Worm (Caenorhabditis elegans) whole organism, young adult: ENCODE data around the gene tin-10.

ENCODE experiments used
- F23B12.7 ChIP-seq: sonication (generic microtip); optimal IDR thresholded peaks from 2 replicates; lab custom pipeline; 2017; ENCODE audit warnings: missing genetic modification characterization, mild to moderate bottlenecking, missing compliant biosample characterization, antibody characterized with exemption, moderate library complexity; ENCODE audit not compliant: insufficient read depth
- Y95B8A.8 ChIP-seq: fragments of 200-800 bp; sonication (Bioruptor generic); IDR thresholded peaks from 2 replicates; pipeline ENCODE4 v1.3.6; 2022; ENCODE audit warnings: missing genetic modification reagents, missing genetic modification characterization, missing compliant biosample characterization
- aptf-3 ChIP-seq: fragments of 200-800 bp; sonication (Bioruptor generic); IDR thresholded peaks from 2 replicates; pipeline ENCODE4 v1.3.6; 2022; ENCODE audit warnings: missing genetic modification characterization, missing compliant biosample characterization
- athp-1 ChIP-seq: sonication (generic microtip); optimal IDR thresholded peaks from 2 replicates; lab custom pipeline; 2017; ENCODE audit warnings: mild to moderate bottlenecking, missing genetic modification characterization, missing compliant biosample characterization
- bed-1 ChIP-seq: fragments of 200-800 bp; sonication (Bioruptor generic); IDR thresholded peaks from 2 replicates; pipeline ENCODE4 v1.3.6; 2022; ENCODE audit warnings: missing genetic modification reagents, missing genetic modification characterization, missing compliant biosample characterization
- cebp-1 ChIP-seq, 2 experiments: fragments of 200-800 bp in 1 of 2; sonication (Bioruptor generic) in 1 of 2; sonication (generic microtip) in 1 of 2; IDR thresholded peaks in 1 of 2; optimal IDR thresholded peaks in 1 of 2; 2 replicates each; pipeline versions ENCODE4 v1.3.6 to Lab custom; 2017 to 2022; ENCODE audit warnings: missing compliant biosample characterization in 2 of 2, missing genetic modification characterization in 2 of 2, mild to moderate bottlenecking in 1 of 2, missing genetic modification reagents in 1 of 2, moderate library complexity in 1 of 2
- egrh-3 ChIP-seq: fragments of 200-800 bp; sonication (Bioruptor generic); IDR thresholded peaks from 2 replicates; pipeline ENCODE4 v1.3.6; 2022; ENCODE audit warnings: missing genetic modification reagents, missing genetic modification characterization, missing compliant biosample characterization
- lag-1 ChIP-seq: fragments of 200-800 bp; sonication (Bioruptor generic); IDR thresholded peaks from 2 replicates; pipeline ENCODE4 v1.3.6; 2022; ENCODE audit warnings: missing genetic modification reagents, missing genetic modification characterization, missing compliant biosample characterization
- lin-35 ChIP-seq, 3 experiments: fragments of 150-350 bp in 2 of 3; sonication (generic microtip) in 1 of 3; optimal IDR thresholded peaks; 2 replicates each; lab custom pipeline; 2014 to 2018; ENCODE audit warnings: missing biosample characterization in 3 of 3, missing genetic modification characterization in 3 of 3, missing genetic modification reagents in 3 of 3
- nfya-1 ChIP-seq: sonication (generic microtip); optimal IDR thresholded peaks from 2 replicates; lab custom pipeline; 2017; ENCODE audit warnings: antibody characterized with exemption, missing compliant biosample characterization, missing genetic modification characterization, borderline replicate concordance; ENCODE audit not compliant: insufficient read depth
- nhr-120 ChIP-seq: fragments of 200-800 bp; sonication (Bioruptor generic); IDR thresholded peaks from 2 replicates; pipeline ENCODE4 v1.3.6; 2022; ENCODE audit warnings: missing genetic modification characterization, missing compliant biosample characterization
- sptf-2 ChIP-seq: fragments of 200-800 bp; sonication (Bioruptor generic); optimal IDR thresholded peaks from 2 replicates; lab custom pipeline; 2018; ENCODE audit warnings: mild to moderate bottlenecking, missing genetic modification characterization, missing compliant biosample characterization

- TF ChIP-seq lin-35 (GFP tag; optimal IDR thresholded peaks at IDR 0.05; lab: Kevin White, UChicago) (no peak), sptf-2 (GFP tag; lab: Kevin White, UChicago) (no peak), cebp-1 (GFP tag; IDR thresholded peaks at IDR 0.05; lab: Robert Waterston, UW) (no peak), cebp-1 (tag; optimal IDR thresholded peaks at IDR 0.05; lab: Kevin White, UChicago) (no peak), bed-1 (GFP tag; lab: Robert Waterston, UW) (no peak), nfya-1 (tag; lab: Kevin White, UChicago) (no peak), lag-1 (GFP tag; lab: Robert Waterston, UW) (no peak), athp-1 (tag; lab: Kevin White, UChicago) (no peak), Y95B8A.8 (GFP tag; lab: Robert Waterston, UW) (no peak), egrh-3 (GFP tag; lab: Robert Waterston, UW) (no peak), F23B12.7 (tag; lab: Kevin White, UChicago) (no peak), nhr-120 (GFP tag; lab: Robert Waterston, UW) (no peak), aptf-3 (GFP tag; lab: Robert Waterston, UW) (no peak)
Observed at ce11 chrIII:11502753-11503152, at the start of gene tin-10.
